Worm (Caenorhabditis elegans) whole organism, late embryonic: ENCODE results near the gene srh-281.

ENCODE experiments used
- C38D4.7 ChIP-seq: fragments of 200-800 bp; sonication (Bioruptor generic); optimal IDR thresholded peaks from 2 replicates; lab custom pipeline; 2018; ENCODE audit warnings: mild to moderate bottlenecking, missing genetic modification characterization, moderate library complexity, missing compliant biosample characterization
- F13H6.1 ChIP-seq: sonication (generic microtip); optimal IDR thresholded peaks from 2 replicates; lab custom pipeline; 2016; ENCODE audit warnings: missing genetic modification characterization, missing compliant biosample characterization
- K09A11.1 ChIP-seq: sonication (generic microtip); optimal IDR thresholded peaks from 2 replicates; lab custom pipeline; 2017; ENCODE audit warnings: antibody characterized with exemption, mild to moderate bottlenecking, missing genetic modification characterization, missing compliant biosample characterization; ENCODE audit not compliant: insufficient read depth
- T23F11.4 ChIP-seq: fragments of 200-800 bp; sonication (Bioruptor generic); optimal IDR thresholded peaks from 2 replicates; lab custom pipeline; 2018; ENCODE audit warnings: mild to moderate bottlenecking, missing genetic modification characterization, missing compliant biosample characterization
- ama-1 ChIP-seq: fragments of 150-350 bp; optimal IDR thresholded peaks from 2 replicates; lab custom pipeline; 2014
- ceh-18 ChIP-seq: sonication (generic microtip); optimal IDR thresholded peaks from 2 replicates; lab custom pipeline; 2016; ENCODE audit warnings: missing genetic modification characterization, missing compliant biosample characterization
- ceh-19 ChIP-seq: fragments of 200-800 bp; sonication (Bioruptor generic); optimal IDR thresholded peaks from 2 replicates; lab custom pipeline; 2018; ENCODE audit warnings: mild to moderate bottlenecking, missing genetic modification characterization, missing compliant biosample characterization
- ceh-31 ChIP-seq: sonication (generic microtip); optimal IDR thresholded peaks from 2 replicates; lab custom pipeline; 2016; ENCODE audit warnings: missing genetic modification characterization, missing compliant biosample characterization
- che-1 ChIP-seq: sonication (generic microtip); optimal IDR thresholded peaks from 2 replicates; lab custom pipeline; 2016; ENCODE audit warnings: mild to moderate bottlenecking, missing genetic modification characterization, missing compliant biosample characterization
- dve-1 ChIP-seq: sonication (generic microtip); optimal IDR thresholded peaks from 2 replicates; lab custom pipeline; 2017; ENCODE audit warnings: antibody characterized with exemption, mild to moderate bottlenecking, missing genetic modification characterization, missing compliant biosample characterization
- elt-2 ChIP-seq: sonication (generic microtip); optimal IDR thresholded peaks from 2 replicates; lab custom pipeline; 2016; ENCODE audit warnings: missing genetic modification reagents, missing genetic modification characterization, missing compliant biosample characterization
- elt-4 ChIP-seq: sonication (generic microtip); optimal IDR thresholded peaks from 2 replicates; lab custom pipeline; 2016; ENCODE audit warnings: missing genetic modification characterization, missing compliant biosample characterization
- gmeb-2 ChIP-seq: sonication (generic microtip); optimal IDR thresholded peaks from 2 replicates; lab custom pipeline; 2016; ENCODE audit warnings: missing genetic modification characterization, inconsistent platforms, missing compliant biosample characterization
- hlh-13 ChIP-seq: fragments of 200-800 bp; sonication (Bioruptor generic); optimal IDR thresholded peaks from 2 replicates; lab custom pipeline; 2018; ENCODE audit warnings: mild to moderate bottlenecking, missing genetic modification characterization, missing compliant biosample characterization
- hlh-15 ChIP-seq: sonication (generic microtip); optimal IDR thresholded peaks from 2 replicates; lab custom pipeline; 2016; ENCODE audit warnings: missing genetic modification characterization, missing compliant biosample characterization
- hlh-8 ChIP-seq: sonication (generic microtip); optimal IDR thresholded peaks from 2 replicates; lab custom pipeline; 2016; ENCODE audit warnings: missing genotype, missing genetic modification characterization, missing compliant biosample characterization
- lin-11 ChIP-seq: fragments of 200-800 bp; sonication (Bioruptor generic); optimal IDR thresholded peaks from 2 replicates; lab custom pipeline; 2018; ENCODE audit warnings: mild to moderate bottlenecking, missing genetic modification characterization, missing compliant biosample characterization
- madf-2 ChIP-seq: sonication (generic microtip); optimal IDR thresholded peaks from 2 replicates; lab custom pipeline; 2017; ENCODE audit warnings: missing genetic modification characterization, missing compliant biosample characterization
- nhr-232 ChIP-seq: sonication (generic microtip); optimal IDR thresholded peaks from 2 replicates; lab custom pipeline; 2016; ENCODE audit warnings: missing genetic modification characterization, missing compliant biosample characterization
- npax-4 ChIP-seq: sonication (generic microtip); optimal IDR thresholded peaks from 2 replicates; lab custom pipeline; 2016; ENCODE audit warnings: missing genetic modification characterization, missing compliant biosample characterization
- pag-3 ChIP-seq: sonication (generic microtip); optimal IDR thresholded peaks from 2 replicates; lab custom pipeline; 2016; ENCODE audit warnings: missing compliant biosample characterization, missing genetic modification characterization, borderline replicate concordance
- pat-9 ChIP-seq: fragments of 200-800 bp; sonication (Bioruptor generic); optimal IDR thresholded peaks from 2 replicates; lab custom pipeline; 2018; ENCODE audit warnings: mild to moderate bottlenecking, missing genetic modification characterization, moderate library complexity, missing compliant biosample characterization
- pax-1 ChIP-seq: fragments of 150-350 bp; optimal IDR thresholded peaks from 2 replicates; lab custom pipeline; 2014; ENCODE audit warnings: missing biosample characterization, missing genetic modification characterization
- pha-2 ChIP-seq: sonication (generic microtip); optimal IDR thresholded peaks from 2 replicates; lab custom pipeline; 2017; ENCODE audit warnings: mild to moderate bottlenecking, missing genetic modification characterization, missing compliant biosample characterization
- pha-4 ChIP-seq: fragments of 150-350 bp; optimal IDR thresholded peaks from 2 replicates; lab custom pipeline; 2018; ENCODE audit warnings: missing biosample characterization, missing genetic modification reagents, missing genetic modification characterization
- pros-1 ChIP-seq: fragments of 150-350 bp; optimal IDR thresholded peaks from 2 replicates; lab custom pipeline; 2014; ENCODE audit warnings: missing biosample characterization, missing genetic modification reagents, missing genetic modification characterization
- ref-2 ChIP-seq: sonication (generic microtip); optimal IDR thresholded peaks from 2 replicates; lab custom pipeline; 2016; ENCODE audit warnings: missing genetic modification characterization, missing compliant biosample characterization
- rnt-1 ChIP-seq: sonication (generic microtip); optimal IDR thresholded peaks from 2 replicates; lab custom pipeline; 2016; ENCODE audit warnings: missing genetic modification characterization, missing compliant biosample characterization
- sdc-2 ChIP-seq: sonication (generic microtip); optimal IDR thresholded peaks from 2 replicates; lab custom pipeline; 2016; ENCODE audit warnings: missing genotype, missing genetic modification characterization, missing compliant biosample characterization
- sox-4 ChIP-seq: sonication (generic microtip); optimal IDR thresholded peaks from 2 replicates; lab custom pipeline; 2017; ENCODE audit warnings: mild to moderate bottlenecking, missing genetic modification characterization, inconsistent platforms, missing compliant biosample characterization
- syd-9 ChIP-seq: sonication (generic microtip); optimal IDR thresholded peaks from 2 replicates; lab custom pipeline; 2016; ENCODE audit warnings: mild to moderate bottlenecking, missing genetic modification characterization, moderate library complexity, missing compliant biosample characterization
- tbx-7 ChIP-seq: sonication (generic microtip); optimal IDR thresholded peaks from 2 replicates; lab custom pipeline; 2016; ENCODE audit warnings: missing genotype, missing genetic modification characterization, missing compliant biosample characterization
- ttx-3 ChIP-seq: sonication (generic microtip); optimal IDR thresholded peaks from 2 replicates; lab custom pipeline; 2016; ENCODE audit warnings: missing genetic modification reagents, missing genetic modification characterization, missing compliant biosample characterization
- unc-42 ChIP-seq: sonication (generic microtip); optimal IDR thresholded peaks from 2 replicates; lab custom pipeline; 2016; ENCODE audit warnings: missing genotype, missing genetic modification characterization, missing compliant biosample characterization
- unc-55 ChIP-seq: sonication (generic microtip); optimal IDR thresholded peaks from 2 replicates; lab custom pipeline; 2017; ENCODE audit warnings: missing biosample characterization, missing genetic modification reagents, missing genetic modification characterization
- unc-86 ChIP-seq: sonication (generic microtip); optimal IDR thresholded peaks from 2 replicates; lab custom pipeline; 2016; ENCODE audit warnings: missing genetic modification characterization, missing compliant biosample characterization
- zip-5 ChIP-seq: sonication (generic microtip); optimal IDR thresholded peaks from 2 replicates; lab custom pipeline; 2016; ENCODE audit warnings: missing genetic modification characterization, missing compliant biosample characterization
- ztf-16 ChIP-seq: sonication (generic microtip); optimal IDR thresholded peaks from 2 replicates; lab custom pipeline; 2017; ENCODE audit warnings: missing genetic modification characterization, missing compliant biosample characterization

The srh-281 gene

DNA sequence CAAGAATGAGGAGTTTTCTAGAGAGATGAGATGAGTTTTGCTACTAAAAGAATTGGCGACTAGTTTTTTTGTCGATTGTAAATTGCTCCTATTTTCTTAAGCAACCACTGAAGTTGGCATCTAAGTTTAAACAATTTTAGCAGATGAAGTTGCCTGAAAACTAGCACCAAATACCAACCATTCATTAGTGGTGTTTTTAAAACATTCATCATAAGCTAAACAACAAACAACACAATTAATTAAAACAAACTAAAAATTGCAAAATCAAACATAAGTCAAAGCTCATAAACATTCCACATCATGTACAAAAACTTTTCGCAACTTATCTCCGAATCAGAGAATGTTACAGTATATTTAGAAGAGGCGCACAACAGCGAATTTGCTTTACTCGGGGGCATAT is 8.5 kb upstream of the srh-281 start, which contains the start of gene srz-13:
Gene srz-13 (plus strand): TSS at position 301 of the 400 bp plus-strand sequence.
- no peak for TF ChIP-seq pha-4 (tag; lab: Kevin White, UChicago)
- no peak for TF ChIP-seq pros-1 (tag; lab: Kevin White, UChicago)
- no peak for TF ChIP-seq dve-1 (tag; lab: Kevin White, UChicago)
- no peak for TF ChIP-seq ref-2
- TF ChIP-seq che-1 = no peak
- TF ChIP-seq hlh-8 (tag; lab: Kevin White, UChicago) = no peak
- TF ChIP-seq lin-11 (tag; lab: Kevin White, UChicago) = no peak
- TF ChIP-seq ceh-18 (tag; lab: Kevin White, UChicago) = no peak
- no peak for TF ChIP-seq sox-4 (tag; lab: Kevin White, UChicago)
- no peak for TF ChIP-seq syd-9
- TF ChIP-seq tbx-7 (tag; lab: Kevin White, UChicago) = no peak

DNA sequence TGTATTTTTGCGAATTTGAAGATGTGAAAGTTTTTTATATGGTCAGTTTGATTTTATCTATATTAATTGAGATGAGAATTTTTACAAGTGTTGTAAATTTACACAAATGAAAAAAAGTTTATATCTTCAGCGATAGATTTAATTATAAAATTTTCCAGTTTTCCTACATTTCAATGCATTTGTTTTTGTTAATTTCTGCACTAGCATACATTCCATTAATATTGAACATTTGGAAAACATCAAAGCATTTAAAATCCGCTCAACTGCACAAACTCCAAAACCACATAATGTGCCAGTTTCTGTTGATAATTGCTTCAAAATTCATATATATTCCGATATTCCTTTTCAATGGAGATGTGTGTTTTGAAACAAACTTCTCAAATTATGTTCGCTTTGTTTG is 7.7 kb upstream of the srh-281 start, which contains the start of gene srh-277:
Gene srh-277 (plus strand): TSS at position 301 of the 400 bp plus-strand sequence.
- TF ChIP-seq pha-2 (tag; lab: Kevin White, UChicago) = no peak
- no peak for TF ChIP-seq unc-42 (tag; lab: Kevin White, UChicago)
- TF ChIP-seq hlh-15 (tag; lab: Kevin White, UChicago) = no peak
- TF ChIP-seq madf-2 (tag; lab: Kevin White, UChicago) = no peak
- no peak for TF ChIP-seq unc-86 (tag; lab: Kevin White, UChicago)
- no peak for TF ChIP-seq ceh-19
- no peak for TF ChIP-seq npax-4 (tag; lab: Kevin White, UChicago)
- TF ChIP-seq elt-2 (tag; lab: Kevin White, UChicago) = no peak
- TF ChIP-seq ttx-3 (tag; lab: Kevin White, UChicago) = no peak
- no peak for TF ChIP-seq rnt-1 (tag; lab: Kevin White, UChicago)
- no peak for TF ChIP-seq unc-55 (GFP tag; lab: Kevin White, UChicago)
- TF ChIP-seq T23F11.4 (GFP tag; lab: Kevin White, UChicago) = no peak
- no peak for TF ChIP-seq sdc-2 (tag; lab: Kevin White, UChicago)
- TF ChIP-seq elt-4 (tag; lab: Kevin White, UChicago) = no peak
- TF ChIP-seq pag-3 (tag; lab: Kevin White, UChicago) = no peak
- TF ChIP-seq ceh-31 (tag; lab: Kevin White, UChicago) = no peak
- TF ChIP-seq F13H6.1 (tag; lab: Kevin White, UChicago) = no peak

DNA sequence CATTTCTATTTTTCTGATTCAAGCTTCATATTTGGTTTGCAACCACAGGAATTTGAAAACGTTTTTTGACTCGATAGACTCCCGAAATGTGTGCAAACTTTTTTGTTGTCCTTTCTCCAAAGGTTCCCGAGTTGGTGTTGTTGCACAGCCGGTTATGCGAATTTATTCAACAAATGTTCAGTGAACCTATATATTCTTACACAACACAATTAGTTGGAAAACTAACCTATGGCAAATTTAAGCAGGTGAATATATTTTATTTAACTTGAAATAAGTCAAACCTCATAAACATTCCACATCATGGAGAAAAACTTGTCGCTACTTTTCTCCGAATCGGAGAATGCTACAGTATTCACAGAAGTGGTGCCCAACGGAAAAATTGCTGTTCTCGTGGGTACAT is 7.2 kb upstream of the srh-281 start, which contains the start of gene srz-14:
Gene srz-14 (plus strand): TSS at position 301 of the 400 bp plus-strand sequence.
- TF ChIP-seq ceh-18 (tag; lab: Kevin White, UChicago) (no peak), pax-1 (tag; lab: Kevin White, UChicago) (no peak)
- TF ChIP-seq, all 69 proteins: peak for 0

DNA sequence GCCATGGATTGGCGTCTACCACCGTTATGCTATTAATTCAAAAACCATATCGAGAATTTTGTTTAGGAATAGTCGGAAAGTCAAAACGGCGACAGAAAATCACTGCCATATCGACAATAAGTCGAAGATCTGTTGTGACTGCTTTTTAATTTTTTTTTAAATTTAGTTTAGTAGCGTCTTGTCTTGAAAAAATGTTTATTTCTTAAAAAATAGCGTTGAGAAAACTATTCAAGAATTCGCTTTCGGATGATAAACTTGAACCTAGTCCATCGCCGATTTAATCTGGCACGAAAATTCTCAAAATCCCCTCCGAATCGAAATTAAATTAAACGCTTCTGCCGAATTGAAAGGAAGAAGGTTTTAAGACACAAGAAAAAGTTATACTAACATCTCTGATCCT is 1.5 kb downstream of the srh-281 start, which contains the start of gene srh-279:
Gene srh-279 (plus strand): TSS at position 301 of the 400 bp plus-strand sequence.
- TF ChIP-seq ztf-16 (tag; lab: Kevin White, UChicago) (no peak), ceh-18 (tag; lab: Kevin White, UChicago) (no peak), unc-55 (GFP tag; lab: Kevin White, UChicago) (no peak), rnt-1 (tag; lab: Kevin White, UChicago) (no peak), hlh-13 (GFP tag; lab: Kevin White, UChicago) (no peak)
- TF ChIP-seq, all 69 proteins: peak for 0

DNA sequence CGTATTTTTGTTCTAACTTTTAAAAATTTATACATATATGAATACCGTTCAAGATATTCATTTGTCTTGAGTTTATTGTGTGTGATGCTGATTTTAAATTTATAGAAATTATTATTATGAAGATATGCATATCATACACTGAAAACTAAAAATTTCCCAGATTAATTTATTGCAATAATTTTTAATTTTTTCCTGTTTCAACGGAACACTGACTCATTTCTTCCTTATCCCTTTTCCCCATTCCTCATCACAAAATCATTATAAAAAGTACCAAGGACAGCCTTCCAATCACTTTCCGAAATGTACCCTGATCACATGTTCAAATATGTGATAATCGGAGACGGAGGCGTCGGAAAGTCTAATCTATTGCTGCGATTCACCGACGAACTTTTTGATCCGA is 4.1 kb downstream of the srh-281 start, which contains the start of gene rabr-4:
Gene rabr-4 (plus strand): TSS at position 301 of the 400 bp plus-strand sequence.
- no peak for TF ChIP-seq pax-1 (tag; lab: Kevin White, UChicago)
- TF ChIP-seq C38D4.7 (GFP tag; lab: Kevin White, UChicago) = no peak
- TF ChIP-seq pat-9 (tag; lab: Kevin White, UChicago) = no peak
- no peak for TF ChIP-seq unc-86 (tag; lab: Kevin White, UChicago)
- no peak for TF ChIP-seq pros-1 (tag; lab: Kevin White, UChicago)
- TF ChIP-seq zip-5 (tag; lab: Kevin White, UChicago) = no peak
- no peak for TF ChIP-seq ttx-3 (tag; lab: Kevin White, UChicago)
- no peak for TF ChIP-seq gmeb-2 (tag; lab: Kevin White, UChicago)
- TF ChIP-seq K09A11.1 (tag; lab: Kevin White, UChicago) = no peak
- no peak for TF ChIP-seq nhr-232 (tag; lab: Kevin White, UChicago)
- no peak for TF ChIP-seq ama-1 (lab: Kevin White, UChicago)
- TF ChIP-seq pha-2 (tag; lab: Kevin White, UChicago) = no peak
